Worm (Caenorhabditis elegans) whole organism, L3 larva: ENCODE measurements around the gene lgc-5.

ENCODE experiments used
- aly-2 ChIP-seq: fragments of 150-350 bp; optimal IDR thresholded peaks from 2 replicates; lab custom pipeline; 2014; ENCODE audit warnings: missing biosample characterization, missing genetic modification characterization
- ama-1 ChIP-seq: fragments of 150-350 bp; optimal IDR thresholded peaks from 2 replicates; lab custom pipeline; 2018
- ceh-16 ChIP-seq: sonication (generic microtip); optimal IDR thresholded peaks from 2 replicates; lab custom pipeline; 2017; ENCODE audit warnings: missing biosample characterization, missing genetic modification characterization
- ceh-28 ChIP-seq: fragments of 150-350 bp; optimal IDR thresholded peaks from 2 replicates; lab custom pipeline; 2014; ENCODE audit warnings: missing biosample characterization, missing genetic modification reagents, missing genetic modification characterization
- ceh-82 ChIP-seq: fragments of 150-350 bp; optimal IDR thresholded peaks from 2 replicates; lab custom pipeline; 2014; ENCODE audit warnings: missing biosample characterization, missing genetic modification characterization
- ceh-9 ChIP-seq: sonication (generic microtip); optimal IDR thresholded peaks from 2 replicates; lab custom pipeline; 2018; ENCODE audit warnings: missing biosample characterization, missing genetic modification characterization
- daf-12 ChIP-seq: fragments of 150-350 bp; optimal IDR thresholded peaks from 2 replicates; lab custom pipeline; 2014; ENCODE audit warnings: missing biosample characterization, missing genetic modification reagents, missing genetic modification characterization
- egl-27 ChIP-seq: sonication (generic microtip); optimal IDR thresholded peaks from 4 replicates; lab custom pipeline; 2017; ENCODE audit warnings: missing biosample characterization, missing genetic modification reagents, missing genetic modification characterization
- egl-5 ChIP-seq: fragments of 150-350 bp; optimal IDR thresholded peaks from 2 replicates; lab custom pipeline; 2017; ENCODE audit warnings: missing biosample characterization, missing genetic modification reagents, missing genetic modification characterization, inconsistent platforms
- elt-2 ChIP-seq: sonication (generic microtip); optimal IDR thresholded peaks from 2 replicates; lab custom pipeline; 2016; ENCODE audit warnings: missing genetic modification reagents, mild to moderate bottlenecking, missing genetic modification characterization, missing compliant biosample characterization
- elt-3 ChIP-seq, 3 experiments: fragments of 150-350 bp in 1 of 3; sonication (generic microtip) in 2 of 3; optimal IDR thresholded peaks; 2 replicates in 2 of 3; 4 replicates in 1 of 3; lab custom pipeline; 2014 to 2017; ENCODE audit warnings: missing biosample characterization in 3 of 3, missing genetic modification characterization in 3 of 3
- fkh-10 ChIP-seq: sonication (generic microtip); optimal IDR thresholded peaks from 2 replicates; lab custom pipeline; 2017; ENCODE audit warnings: missing biosample characterization, missing genetic modification reagents, missing genetic modification characterization
- hmg-11 ChIP-seq: sonication (generic microtip); optimal IDR thresholded peaks from 2 replicates; lab custom pipeline; 2016; ENCODE audit warnings: missing genetic modification characterization, missing compliant biosample characterization
- jun-1 ChIP-seq: fragments of 150-350 bp; optimal IDR thresholded peaks from 2 replicates; lab custom pipeline; 2014; ENCODE audit warnings: missing biosample characterization, missing genetic modification reagents, missing genetic modification characterization
- lin-15B ChIP-seq: fragments of 150-350 bp; optimal IDR thresholded peaks from 2 replicates; lab custom pipeline; 2014; ENCODE audit warnings: missing biosample characterization, missing genetic modification characterization
- lin-39 ChIP-seq: fragments of 150-350 bp; optimal IDR thresholded peaks from 2 replicates; lab custom pipeline; 2018; ENCODE audit warnings: missing biosample characterization, missing genetic modification reagents, missing genetic modification characterization
- lsy-12 ChIP-seq: sonication (generic microtip); optimal IDR thresholded peaks from 2 replicates; lab custom pipeline; 2016; ENCODE audit warnings: mild to moderate bottlenecking, missing genetic modification characterization, missing compliant biosample characterization
- mdl-1 ChIP-seq: fragments of 150-350 bp; optimal IDR thresholded peaks from 2 replicates; lab custom pipeline; 2014; ENCODE audit warnings: missing biosample characterization, missing genetic modification characterization
- mml-1 ChIP-seq: fragments of 150-350 bp; sonication (generic microtip); optimal IDR thresholded peaks from 3 replicates; lab custom pipeline; 2014; ENCODE audit warnings: missing biosample characterization, missing genetic modification characterization
- nfya-1 ChIP-seq: sonication (generic microtip); optimal IDR thresholded peaks from 2 replicates; lab custom pipeline; 2017; ENCODE audit warnings: missing genetic modification characterization, mild to moderate bottlenecking, missing compliant biosample characterization, antibody characterized with exemption, moderate library complexity; ENCODE audit not compliant: insufficient read depth
- nhr-12 ChIP-seq: fragments of 150-350 bp; optimal IDR thresholded peaks from 2 replicates; lab custom pipeline; 2014; ENCODE audit warnings: missing biosample characterization, missing genetic modification characterization
- nhr-23 ChIP-seq: fragments of 150-350 bp; optimal IDR thresholded peaks from 2 replicates; lab custom pipeline; 2014; ENCODE audit warnings: missing biosample characterization, missing genetic modification reagents, missing genetic modification characterization
- nhr-28 ChIP-seq: fragments of 150-350 bp; optimal IDR thresholded peaks from 2 replicates; lab custom pipeline; 2014; ENCODE audit warnings: missing biosample characterization, missing genetic modification characterization
- nhr-43 ChIP-seq: sonication (generic microtip); optimal IDR thresholded peaks from 2 replicates; lab custom pipeline; 2016; ENCODE audit warnings: mild to moderate bottlenecking, missing genetic modification characterization, missing compliant biosample characterization; ENCODE audit not compliant: poor library complexity, severe bottlenecking
- nhr-67 ChIP-seq: fragments of 150-350 bp; optimal IDR thresholded peaks from 2 replicates; lab custom pipeline; 2014; ENCODE audit warnings: missing biosample characterization, missing genetic modification characterization
- nhr-77 ChIP-seq: fragments of 150-350 bp; optimal IDR thresholded peaks from 2 replicates; lab custom pipeline; 2014; ENCODE audit warnings: missing biosample characterization, missing genetic modification characterization
- pha-4 ChIP-seq: fragments of 150-350 bp; optimal IDR thresholded peaks from 2 replicates; lab custom pipeline; 2014; ENCODE audit warnings: missing biosample characterization, missing genetic modification reagents, missing genetic modification characterization
- pqm-1 ChIP-seq: fragments of 150-350 bp; optimal IDR thresholded peaks from 2 replicates; lab custom pipeline; 2017; ENCODE audit warnings: missing biosample characterization, missing genetic modification characterization, inconsistent platforms
- sea-2 ChIP-seq: fragments of 150-350 bp; sonication (generic microtip); optimal IDR thresholded peaks from 4 replicates; lab custom pipeline; 2014; ENCODE audit warnings: missing biosample characterization, missing genetic modification reagents, missing genetic modification characterization
- snpc-4 ChIP-seq: fragments of 150-350 bp; optimal IDR thresholded peaks from 2 replicates; lab custom pipeline; 2014; ENCODE audit warnings: missing biosample characterization, missing genetic modification characterization
- zag-1 ChIP-seq: fragments of 150-350 bp; optimal IDR thresholded peaks from 2 replicates; lab custom pipeline; 2014; ENCODE audit warnings: missing biosample characterization, missing genetic modification characterization
- ztf-11 ChIP-seq: fragments of 150-350 bp; optimal IDR thresholded peaks from 2 replicates; lab custom pipeline; 2014; ENCODE audit warnings: missing biosample characterization, missing genetic modification characterization

lgc-5 gene

DNA sequence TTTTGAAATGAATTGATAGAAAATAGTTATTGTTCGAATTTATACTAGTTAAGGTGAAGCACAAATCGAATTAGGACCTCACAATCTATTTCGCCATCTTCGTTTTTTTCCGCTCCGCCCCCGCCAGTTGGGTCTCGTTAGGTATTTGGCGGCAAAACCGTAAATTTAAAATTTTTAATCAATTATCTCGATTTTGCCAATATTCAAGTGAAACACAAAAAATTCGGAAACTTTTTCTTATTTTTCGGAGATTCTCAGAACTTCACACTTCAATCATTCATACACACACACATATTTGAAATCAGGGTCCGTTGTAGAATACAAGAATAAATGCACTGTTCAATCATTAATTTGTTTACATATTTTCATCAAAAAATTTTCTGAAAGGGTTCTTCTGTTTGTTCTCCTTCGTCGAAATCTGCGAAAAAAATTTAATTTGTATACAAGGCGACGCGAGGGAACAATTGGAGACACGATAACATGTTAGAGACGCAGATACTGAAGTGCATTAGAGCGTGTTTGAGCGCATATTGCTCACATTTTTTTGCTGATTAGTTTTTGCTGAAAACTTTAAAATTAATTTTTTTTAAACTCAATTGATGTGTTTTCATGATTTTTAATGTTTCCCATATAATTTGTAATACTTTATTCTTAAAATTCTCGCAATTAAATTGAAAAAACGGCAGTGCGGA, 17.4 kb downstream of the lgc-5 start, which contains the start of gene D2096.5:
Gene D2096.5, minus strand, starts transcription at position 51 of the 692 bp plus-strand sequence.
- TF ChIP-seq nhr-28 (tag; lab: Kevin White, UChicago) (no peak), lin-15B (tag; lab: Kevin White, UChicago) (peak; percentile 23), pqm-1 (peak; percentile 29), lin-39 (tag; lab: Kevin White, UChicago) (no peak), fkh-10 (no peak), nfya-1 (tag; lab: Kevin White, UChicago) (peak; percentile 31), egl-27 (tag; lab: Kevin White, UChicago) (no peak), mml-1 (no peak)

DNA sequence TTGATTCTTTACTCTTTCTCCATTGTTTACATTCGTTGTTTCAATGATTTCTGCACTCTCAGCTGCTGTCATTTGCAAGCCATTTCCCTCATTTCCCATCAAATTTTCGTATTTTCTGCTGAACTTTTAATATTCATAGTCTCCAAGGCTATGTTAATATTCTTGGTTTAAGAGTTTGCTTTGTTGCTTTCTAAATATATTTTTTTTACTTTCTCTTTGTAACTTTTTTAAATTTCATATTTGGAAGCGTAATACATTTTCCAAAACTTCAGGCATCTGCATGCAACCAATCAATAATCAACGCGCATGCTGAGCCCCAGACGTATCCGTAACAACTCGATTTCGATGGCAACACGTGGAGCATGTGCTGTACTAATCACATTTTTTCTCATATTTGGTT, 18.3 kb downstream of the lgc-5 start, which contains the start of gene sqv-1:
Gene sqv-1, plus strand, starts transcription at position 301 of the 400 bp plus-strand sequence.
- no peak for TF ChIP-seq zag-1 (tag; lab: Kevin White, UChicago)
- peak; percentile 41 for TF ChIP-seq pha-4 (tag; lab: Kevin White, UChicago)

DNA sequence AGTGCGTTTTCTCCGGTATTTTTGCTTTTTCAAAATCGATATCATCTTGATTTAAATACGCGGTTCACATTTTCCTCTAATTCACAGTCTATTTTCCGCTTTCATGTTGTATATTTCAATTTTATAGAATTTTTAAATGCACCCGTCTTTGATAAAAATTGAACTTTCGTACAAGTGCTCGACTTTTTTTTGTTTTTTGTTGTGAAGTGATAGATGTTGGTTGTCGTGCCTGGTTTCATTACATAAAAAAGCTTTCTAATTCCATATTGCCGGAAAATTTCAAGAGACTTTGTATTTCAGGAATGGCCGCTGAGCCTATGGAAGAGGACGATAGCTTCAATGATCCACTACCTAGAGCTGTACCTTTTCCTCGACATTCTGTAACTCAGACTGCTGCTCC, 20.7 kb downstream of the lgc-5 start, which contains the start of gene D2096.12:
Gene D2096.12, plus strand, starts transcription at position 301 of the 400 bp plus-strand sequence.
- TF ChIP-seq jun-1 (tag; lab: Kevin White, UChicago) (no peak), egl-5 (tag; lab: Kevin White, UChicago) (no peak), nhr-28 (tag; lab: Kevin White, UChicago) (no peak), zag-1 (tag; lab: Kevin White, UChicago) (no peak), pha-4 (tag; lab: Kevin White, UChicago) (no peak), lin-39 (tag; lab: Kevin White, UChicago) (no peak), egl-27 (tag; lab: Kevin White, UChicago) (no peak), snpc-4 (tag; lab: Kevin White, UChicago) (no peak), ceh-9 (tag; lab: Kevin White, UChicago) (no peak), nhr-23 (no peak), elt-3 (tag; optimal IDR thresholded peaks at IDR 0.05; lab: Kevin White, UChicago) (no peak), lsy-12 (tag; lab: Kevin White, UChicago) (no peak), daf-12 (no peak), nhr-77 (tag; lab: Kevin White, UChicago) (no peak), nhr-43 (tag; lab: Kevin White, UChicago) (no peak), hmg-11 (tag; lab: Kevin White, UChicago) (no peak)

DNA sequence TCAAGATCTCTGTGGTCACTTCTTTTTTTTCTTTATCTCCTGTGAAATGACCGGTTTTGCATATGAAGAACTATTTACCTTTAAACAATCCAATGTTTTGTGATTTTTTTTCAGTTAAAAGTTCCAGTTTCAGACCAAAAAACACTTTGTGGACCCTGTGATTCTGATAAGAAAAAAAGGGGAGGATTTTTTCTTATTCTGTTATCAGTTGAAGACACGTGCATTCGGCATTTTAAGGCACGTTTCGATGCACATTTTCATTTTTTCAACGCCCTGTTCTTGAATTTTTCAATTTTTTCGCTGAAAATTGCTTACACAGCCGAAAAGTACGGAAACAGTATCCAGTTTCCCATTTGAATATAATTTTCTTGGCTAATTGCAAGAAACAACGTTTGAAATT, 23.8 kb downstream of the lgc-5 start, which contains the start of gene aagr-1:
Gene aagr-1, plus strand, starts transcription at position 227 of the 400 bp plus-strand sequence.
- TF ChIP-seq hmg-11 (tag; lab: Kevin White, UChicago) (no peak), pha-4 (tag; lab: Kevin White, UChicago) (peak; percentile 1), elt-2 (tag; lab: Kevin White, UChicago) (peak; percentile 82), snpc-4 (tag; lab: Kevin White, UChicago) (no peak), pqm-1 (peak; percentile 75)

DNA sequence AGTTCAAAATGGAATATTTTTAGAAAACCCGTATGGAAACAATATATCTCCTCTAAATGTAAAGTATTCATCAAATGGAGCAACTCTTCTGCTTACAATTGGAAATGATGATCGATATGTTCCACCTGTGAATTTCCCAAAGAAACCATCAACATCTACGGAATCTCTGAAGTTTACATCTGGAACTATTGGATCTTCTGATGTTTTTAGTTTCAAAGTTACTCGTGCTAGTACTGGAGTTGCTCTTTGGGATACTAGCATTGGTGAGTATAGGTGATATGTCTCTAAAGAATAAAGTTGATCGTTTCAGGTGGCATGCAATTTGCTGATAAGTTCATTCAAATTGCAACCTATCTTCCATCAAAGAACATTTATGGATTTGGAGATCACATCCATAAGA, 25.4 kb downstream of the lgc-5 start:
- TF ChIP-seq jun-1 (tag; lab: Kevin White, UChicago), result no peak
- TF ChIP-seq aly-2 (tag; lab: Kevin White, UChicago), result no peak
- no peak for TF ChIP-seq mdl-1 (tag; lab: Kevin White, UChicago)
- TF ChIP-seq zag-1 (tag; lab: Kevin White, UChicago), result no peak
- TF ChIP-seq sea-2, result no peak
- TF ChIP-seq elt-2 (tag; lab: Kevin White, UChicago), result no peak
- TF ChIP-seq snpc-4 (tag; lab: Kevin White, UChicago), result no peak
- no peak for TF ChIP-seq nhr-67 (tag; lab: Kevin White, UChicago)
- TF ChIP-seq daf-12, result no peak
- no peak for TF ChIP-seq lin-39 (tag; lab: Kevin White, UChicago)
- TF ChIP-seq ceh-28 (tag; lab: Kevin White, UChicago), result no peak
- no peak for TF ChIP-seq ceh-16 (tag; lab: Kevin White, UChicago)
- TF ChIP-seq nhr-12 (tag; lab: Kevin White, UChicago), result no peak
- TF ChIP-seq egl-27 (tag; lab: Kevin White, UChicago), result no peak
- no peak for TF ChIP-seq ama-1 (lab: Kevin White, UChicago)
- no peak for TF ChIP-seq ztf-11 (tag; lab: Kevin White, UChicago)
- no peak for TF ChIP-seq ceh-82
- TF ChIP-seq nfya-1 (tag; lab: Kevin White, UChicago), result no peak
